Fruit fly (Drosophila melanogaster) whole organism, wandering third instar larva: Measurements from ENCODE around the gene Toll-9.

Source experiments
- Hnf4 ChIP-seq: fragments of 200-800 bp; sonication (Bioruptor generic); optimal IDR thresholded peaks from 2 replicates; lab custom pipeline; 2016; ENCODE audit warnings: missing biosample characterization, mild to moderate bottlenecking, missing genetic modification characterization
- Hr78 ChIP-seq: fragments of >200 bp; optimal IDR thresholded peaks from 2 replicates; lab custom pipeline; 2017; ENCODE audit warnings: missing biosample characterization, missing genetic modification characterization
- Jra ChIP-seq: sonication (Bioruptor generic); optimal IDR thresholded peaks from 2 replicates; lab custom pipeline; 2016; ENCODE audit warnings: missing biosample characterization, missing genetic modification characterization
- Myc ChIP-seq: fragments of >200 bp; optimal IDR thresholded peaks from 2 replicates; lab custom pipeline; 2017
- brk ChIP-seq: fragments of 200-800 bp; sonication (Bioruptor generic); optimal IDR thresholded peaks from 2 replicates; lab custom pipeline; 2016; ENCODE audit warnings: missing biosample characterization, mild to moderate bottlenecking, missing genetic modification characterization
- jim ChIP-seq: fragments of 175-275, 200-325 bp; sonication (Bioruptor generic); optimal IDR thresholded peaks from 2 replicates; lab custom pipeline; 2016; ENCODE audit warnings: missing biosample characterization, mild to moderate bottlenecking, missing genetic modification characterization
- pan ChIP-seq: fragments of >200 bp; optimal IDR thresholded peaks from 2 replicates; lab custom pipeline; 2017
- psq ChIP-seq: fragments of 200-800 bp; sonication (Bioruptor generic); optimal IDR thresholded peaks from 3 replicates; lab custom pipeline; 2017; ENCODE audit warnings: missing biosample characterization, mild to moderate bottlenecking, missing genetic modification characterization, moderate library complexity
- usp ChIP-seq: fragments of >200 bp; optimal IDR thresholded peaks from 2 replicates; lab custom pipeline; 2017; ENCODE audit warnings: missing biosample characterization, missing genetic modification characterization

- TF ChIP-seq Myc (no peak), Hnf4 (GFP tag; lab: Kevin White, UChicago) (no peak), Jra (GFP tag; lab: Kevin White, UChicago) (no peak), pan (lab: Kevin White, UChicago) (no peak), Hr78 (GFP tag; lab: Kevin White, UChicago) (no peak), usp (no peak), jim (GFP tag; lab: Kevin White, UChicago) (no peak), psq (GFP tag; lab: Kevin White, UChicago) (no peak), brk (GFP tag; lab: Kevin White, UChicago) (no peak)
Measured at dm6 chr3L:20396047-20396446, 29.5 kb upstream of the Toll-9 start.
